Fruit fly (Drosophila melanogaster) Kc167 (cell line): ENCODE data around the gene CG42819.

ENCODE experiments used
- Myc ChIP-seq: fragments of >200 bp; optimal IDR thresholded peaks from 2 replicates; lab custom pipeline; 2017; ENCODE audit warnings: missing external identifiers
- Sin3A ChIP-seq: fragments of >200 bp; optimal IDR thresholded peaks from 2 replicates; lab custom pipeline; 2018; ENCODE audit warnings: missing external identifiers
- h ChIP-seq: fragments of >200 bp; optimal IDR thresholded peaks from 3 replicates; lab custom pipeline; 2018; ENCODE audit warnings: missing external identifiers
- insv ChIP-seq: fragments of >200 bp; optimal IDR thresholded peaks from 3 replicates; lab custom pipeline; 2018; ENCODE audit warnings: missing external identifiers
- psq ChIP-seq: fragments of >200 bp; optimal IDR thresholded peaks from 2 replicates; lab custom pipeline; 2017; ENCODE audit warnings: missing external identifiers
- ttk ChIP-seq: sonication (Bioruptor generic); optimal IDR thresholded peaks from 2 replicates; lab custom pipeline; 2017; ENCODE audit warnings: missing external identifiers

Gene CG42819

dm6 chr2L:8389231-8389630, at the start of gene CG42819:
CG42819 (minus strand) TSS chr2L:8389331.
- TF ChIP-seq Sin3A (no peak), Myc (lab: Kevin White, UChicago) (no peak)

DNA sequence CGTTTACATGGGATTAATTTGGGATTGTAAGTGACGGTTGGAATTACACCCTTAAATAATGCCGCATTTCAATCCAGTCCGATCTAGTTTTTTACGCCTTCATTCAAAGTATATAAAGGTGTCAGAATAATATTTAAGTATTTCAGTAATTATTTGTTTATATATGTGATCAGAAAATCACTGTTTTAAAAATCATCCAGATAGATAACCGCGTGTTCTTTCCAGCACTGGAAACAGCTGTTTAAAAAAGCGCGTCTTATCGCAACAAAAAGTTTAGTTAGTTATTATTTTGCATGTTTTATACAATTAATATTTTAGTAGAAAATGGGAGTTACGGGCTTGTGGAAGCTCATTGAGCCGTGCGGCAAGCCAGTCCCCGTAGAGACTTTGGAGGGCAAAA, 48.9 kb upstream of the CG42819 start, which contains the start of gene mus201:
TSS of gene mus201 (plus strand) at position 118 of the 400 bp plus-strand sequence.
- TF ChIP-seq psq (lab: Kevin White, UChicago) (no peak), h (lab: Kevin White, UChicago) (no peak), insv (no peak), ttk (lab: Kevin White, UChicago) (no peak), Sin3A (no peak), Myc (lab: Kevin White, UChicago) (no peak)

DNA sequence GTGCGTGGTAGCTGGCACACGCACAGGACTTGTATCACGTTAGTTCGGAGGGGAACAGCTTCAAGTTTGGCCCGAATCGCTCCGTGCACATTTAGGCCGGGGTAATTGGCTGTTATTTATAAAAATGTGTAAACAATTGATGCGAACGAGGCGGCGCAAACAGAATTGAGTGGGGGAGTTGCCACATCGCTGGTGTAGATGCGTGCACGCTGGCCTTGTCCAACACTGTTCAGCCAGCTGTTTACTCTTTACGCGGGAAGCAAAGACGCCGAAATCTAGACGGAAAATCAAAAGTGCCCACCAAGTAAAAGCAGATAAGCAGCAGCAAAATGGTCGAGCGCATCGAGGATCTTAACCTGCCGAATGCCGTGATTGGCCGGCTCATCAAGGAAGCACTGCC, 48.0 kb upstream of the CG42819 start, which contains the start of the genes D12 and Chrac-14:
TSS of gene D12 (minus strand) at position 190 of the 400 bp plus-strand sequence.
TSS of gene Chrac-14 (plus strand) at position 230 of the 400 bp plus-strand sequence.
- no peak for TF ChIP-seq Myc (lab: Kevin White, UChicago)
- no peak for TF ChIP-seq Sin3A
- no peak for TF ChIP-seq insv
- no peak for TF ChIP-seq h (lab: Kevin White, UChicago)
- no peak for TF ChIP-seq ttk (lab: Kevin White, UChicago)
- no peak for TF ChIP-seq psq (lab: Kevin White, UChicago)

DNA sequence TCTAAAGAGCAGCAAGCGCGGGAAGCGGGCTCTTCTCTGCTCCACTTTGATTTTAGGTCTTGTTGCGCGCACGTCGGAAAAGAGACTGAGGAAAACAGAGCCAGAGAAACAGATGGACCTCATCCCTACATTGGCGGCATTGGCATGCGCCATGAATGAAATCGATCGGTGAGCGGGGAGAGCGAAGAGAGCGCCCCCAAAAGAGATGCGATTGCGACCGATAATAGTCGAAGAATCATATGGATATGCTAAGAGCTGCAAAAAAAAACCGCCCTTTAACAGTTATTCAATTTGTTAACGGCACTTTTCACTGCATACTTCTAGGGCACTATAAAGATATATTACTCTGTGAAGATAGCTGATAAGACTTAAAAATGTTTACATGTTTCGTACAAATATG, 44.4 kb upstream of the CG42819 start, which contains the start of gene grk:
TSS of gene grk (minus strand) at position 87 of the 400 bp plus-strand sequence.
- TF ChIP-seq insv, result no peak
- TF ChIP-seq h (lab: Kevin White, UChicago), result no peak
- no peak for TF ChIP-seq Myc (lab: Kevin White, UChicago)
- TF ChIP-seq ttk (lab: Kevin White, UChicago), result no peak
- no peak for TF ChIP-seq psq (lab: Kevin White, UChicago)
- TF ChIP-seq Sin3A, result no peak

DNA sequence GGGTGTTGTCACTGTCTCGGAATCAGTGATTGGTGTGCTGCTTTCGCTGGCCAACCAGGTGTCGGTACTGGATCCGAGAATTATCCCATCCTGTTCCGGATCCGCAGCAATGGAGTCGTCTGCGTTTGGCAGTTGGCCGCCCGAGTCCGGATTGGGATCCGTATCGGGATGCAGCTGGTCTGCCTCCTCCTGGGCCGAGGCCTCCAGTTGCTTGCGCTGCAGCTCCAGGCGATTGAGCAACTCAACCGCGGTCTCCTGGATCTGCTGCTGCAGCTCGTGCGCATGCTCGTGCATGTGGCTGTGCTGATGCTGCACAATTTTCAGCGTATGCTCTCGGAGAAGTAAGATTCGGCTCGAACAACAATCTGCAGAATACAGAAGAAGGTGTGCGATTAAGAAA, 43.0 kb upstream of the CG42819 start:
- TF ChIP-seq psq (lab: Kevin White, UChicago) (no peak), Sin3A (no peak), insv (no peak), ttk (lab: Kevin White, UChicago) (no peak), h (lab: Kevin White, UChicago) (no peak), Myc (lab: Kevin White, UChicago) (no peak)

DNA sequence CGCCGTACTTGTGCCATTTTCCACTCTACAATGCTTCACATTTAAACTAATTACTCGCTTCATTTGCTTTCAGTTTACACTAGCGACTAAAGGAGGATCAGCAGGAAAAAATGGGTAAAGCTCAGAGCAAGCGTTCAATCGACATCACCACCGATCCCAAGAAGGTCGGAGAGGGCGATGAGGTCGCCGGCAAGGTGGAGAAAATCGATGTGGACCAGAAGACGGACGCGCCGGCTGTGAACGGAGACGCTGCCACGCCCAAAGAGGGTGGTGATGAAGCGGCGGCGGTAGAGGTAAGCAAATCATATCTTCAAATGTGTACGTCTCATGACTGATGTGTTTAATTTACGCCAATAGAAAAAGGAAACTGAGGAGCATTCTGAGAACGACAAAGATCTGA, 37.7 kb upstream of the CG42819 start:
- TF ChIP-seq psq (lab: Kevin White, UChicago), result no peak
- TF ChIP-seq ttk (lab: Kevin White, UChicago), result no peak
- no peak for TF ChIP-seq insv
- TF ChIP-seq Myc (lab: Kevin White, UChicago), result no peak
- no peak for TF ChIP-seq h (lab: Kevin White, UChicago)
- no peak for TF ChIP-seq Sin3A

dm6 chr2L:8425962-8426759, 37.0 kb upstream of the CG42819 start:
- TF ChIP-seq Sin3A (no peak), psq (lab: Kevin White, UChicago) (no peak), insv (no peak), h (lab: Kevin White, UChicago) (no peak), ttk (lab: Kevin White, UChicago) (no peak), Myc (lab: Kevin White, UChicago) (no peak)

- TF ChIP-seq Sin3A (no peak), psq (lab: Kevin White, UChicago) (no peak), ttk (lab: Kevin White, UChicago) (no peak), Myc (lab: Kevin White, UChicago) (no peak), h (lab: Kevin White, UChicago) (no peak), insv (no peak)
These were observed 36.1 kb upstream of the CG42819 start for dm6 chr2L:8425212-8425611.

dm6 chr2L:8424662-8425208, 35.6 kb upstream of the CG42819 start:
- no peak for TF ChIP-seq ttk (lab: Kevin White, UChicago)
- no peak for TF ChIP-seq psq (lab: Kevin White, UChicago)
- no peak for TF ChIP-seq Sin3A
- no peak for TF ChIP-seq Myc (lab: Kevin White, UChicago)

DNA sequence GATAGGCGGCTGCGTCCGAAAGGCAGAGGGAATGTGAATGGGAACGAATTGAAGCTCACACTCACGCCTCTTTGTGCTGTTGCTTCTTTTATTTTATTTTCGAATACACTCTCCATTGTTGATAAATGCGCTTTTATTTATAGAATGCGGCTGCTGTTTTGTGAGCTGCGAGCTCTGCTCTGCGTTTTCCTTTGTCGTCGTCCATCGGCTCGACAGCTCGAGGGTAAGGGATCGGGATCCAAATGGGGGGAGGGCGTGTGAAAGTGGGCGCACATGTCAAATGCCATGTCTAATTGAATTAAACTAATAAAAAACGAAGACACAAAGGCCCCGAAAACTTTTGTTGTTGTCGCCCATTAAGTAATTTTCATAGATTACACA, 34.9 kb upstream of the CG42819 start:
- TF ChIP-seq Myc (lab: Kevin White, UChicago), result no peak
- no peak for TF ChIP-seq Sin3A
- no peak for TF ChIP-seq psq (lab: Kevin White, UChicago)
- no peak for TF ChIP-seq h (lab: Kevin White, UChicago)
- TF ChIP-seq insv, result no peak
- TF ChIP-seq ttk (lab: Kevin White, UChicago), result no peak

DNA sequence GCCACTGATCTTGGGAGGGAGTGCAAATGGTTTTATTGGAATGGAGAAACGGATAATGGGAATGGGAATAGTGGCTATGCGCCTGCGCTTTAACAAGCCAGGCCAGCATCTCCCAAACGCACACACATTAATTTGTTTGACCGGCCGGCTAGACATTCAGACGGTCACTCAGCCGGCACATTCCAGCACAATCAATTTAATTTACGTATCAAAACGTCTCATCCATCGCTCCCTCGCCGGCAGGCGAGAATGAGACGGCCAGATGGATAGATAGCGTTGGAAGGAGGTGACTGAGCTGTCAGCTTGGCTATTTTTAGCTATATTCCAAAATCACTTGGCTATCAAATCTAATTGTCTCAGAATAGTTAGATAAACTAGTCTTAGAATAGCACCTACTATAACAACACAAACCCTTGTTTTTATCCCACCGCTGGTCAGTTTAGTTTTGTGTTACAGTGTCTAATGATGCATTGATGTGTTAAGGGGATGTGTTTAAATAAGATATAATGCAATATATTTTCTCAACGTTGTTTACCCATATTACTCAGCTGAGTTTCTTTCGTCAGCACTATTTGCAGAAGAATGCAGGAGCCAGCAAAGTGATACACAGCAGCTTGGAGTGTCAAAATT, 34.4 kb upstream of the CG42819 start:
- TF ChIP-seq Sin3A (no peak), psq (lab: Kevin White, UChicago) (no peak), ttk (lab: Kevin White, UChicago) (no peak)

dm6 chr2L:8423047-8423446, 33.9 kb upstream of the CG42819 start:
- TF ChIP-seq insv (no peak), Sin3A (no peak), Myc (lab: Kevin White, UChicago) (no peak), ttk (lab: Kevin White, UChicago) (no peak), h (lab: Kevin White, UChicago) (no peak), psq (lab: Kevin White, UChicago) (no peak)
